Fruit fly (Drosophila melanogaster) whole organism, embryonic: ENCODE results near the gene CG10809.
A peak's percentile ranks its signal among the peaks of the same experiment; 100 is the strongest.

Experiments used
- Bteb2 ChIP-seq: fragments of 200-800 bp; sonication (Bioruptor generic); optimal IDR thresholded peaks from 2 replicates; lab custom pipeline; 2016; ENCODE audit warnings: missing biosample characterization, missing genetic modification characterization
- CG10209 ChIP-seq: fragments of 200-800 bp; sonication (Bioruptor generic); optimal IDR thresholded peaks from 3 replicates; lab custom pipeline; 2017; ENCODE audit warnings: missing biosample characterization, mild to moderate bottlenecking, missing genetic modification characterization, missing genetic modification reagents
- CG10959 ChIP-seq: fragments of 200-800 bp; sonication (Bioruptor generic); IDR thresholded peaks from 2 replicates; pipeline ENCODE4 v1.3.6; 2022; ENCODE audit warnings: missing biosample characterization, missing genetic modification characterization
- CG11456 ChIP-seq: fragments of 200-800 bp; sonication (Bioruptor generic); IDR thresholded peaks from 3 replicates; pipeline ENCODE4 v1.3.6; 2022; ENCODE audit warnings: missing biosample characterization, missing genetic modification characterization
- CG11560 ChIP-seq: fragments of 200-800 bp; sonication (Bioruptor generic); IDR thresholded peaks from 3 replicates; pipeline ENCODE4 v1.3.6; 2022; ENCODE audit warnings: missing biosample characterization, missing genetic modification characterization
- CG12299 ChIP-seq: fragments of 200-800 bp; sonication (Bioruptor generic); optimal IDR thresholded peaks from 2 replicates; lab custom pipeline; 2018; ENCODE audit warnings: missing biosample characterization, mild to moderate bottlenecking, missing genetic modification characterization
- CG15514 ChIP-seq: fragments of 200-800 bp; sonication (Bioruptor generic); optimal IDR thresholded peaks from 3 replicates; lab custom pipeline; 2017; ENCODE audit warnings: missing biosample characterization, missing genetic modification characterization, mild to moderate bottlenecking, moderate library complexity, missing genetic modification reagents
- CG17612 ChIP-seq: fragments of 200-800 bp; sonication (Bioruptor generic); IDR thresholded peaks from 2 replicates; pipeline ENCODE4 v1.3.6; 2022; ENCODE audit warnings: missing biosample characterization, missing genetic modification characterization
- CG18619 ChIP-seq: fragments of 200-800 bp; sonication (Bioruptor generic); optimal IDR thresholded peaks from 3 replicates; lab custom pipeline; 2017; ENCODE audit warnings: missing biosample characterization, mild to moderate bottlenecking, missing genetic modification characterization
- CG2116 ChIP-seq: fragments of 200-800 bp; sonication (Bioruptor generic); optimal IDR thresholded peaks from 3 replicates; lab custom pipeline; 2018; ENCODE audit warnings: missing biosample characterization, mild to moderate bottlenecking, missing genetic modification characterization
- CG2199 ChIP-seq: fragments of 200-800 bp; sonication (Bioruptor generic); IDR thresholded peaks from 3 replicates; pipeline ENCODE4 v1.3.6; 2022; ENCODE audit warnings: missing biosample characterization, missing genetic modification characterization
- CG3163 ChIP-seq: fragments of 200-800 bp; sonication (Bioruptor generic); optimal IDR thresholded peaks from 3 replicates; lab custom pipeline; 2016; ENCODE audit warnings: missing biosample characterization, missing genetic modification characterization
- CG4360 ChIP-seq: fragments of 200-800 bp; sonication (Bioruptor generic); IDR thresholded peaks from 2 replicates; pipeline ENCODE4 v1.3.6; 2022; ENCODE audit warnings: missing biosample characterization, missing genetic modification characterization
- CG6175 ChIP-seq: fragments of 200-800 bp; sonication (Bioruptor generic); IDR thresholded peaks from 3 replicates; pipeline ENCODE4 v1.3.6; 2022; ENCODE audit warnings: missing biosample characterization, missing genetic modification characterization
- CG7745 ChIP-seq: fragments of 200-800 bp; sonication (Bioruptor generic); optimal IDR thresholded peaks from 2 replicates; lab custom pipeline; 2018; ENCODE audit warnings: missing biosample characterization, mild to moderate bottlenecking, missing genetic modification characterization, moderate library complexity
- CG9727 ChIP-seq: fragments of 200-800 bp; sonication (Bioruptor generic); optimal IDR thresholded peaks from 3 replicates; lab custom pipeline; 2017; ENCODE audit warnings: missing biosample characterization, mild to moderate bottlenecking, missing genetic modification characterization
- Chrac-16 ChIP-seq: fragments of 200-800 bp; sonication (Bioruptor generic); optimal IDR thresholded peaks from 3 replicates; lab custom pipeline; 2016; ENCODE audit warnings: missing biosample characterization, missing genetic modification characterization
- Drgx ChIP-seq: fragments of 200-800 bp; sonication (Bioruptor generic); IDR thresholded peaks from 2 replicates; pipeline ENCODE4 v1.3.6; 2022; ENCODE audit warnings: missing biosample characterization, missing genetic modification characterization
- HLH4C ChIP-seq: fragments of 200-800 bp; sonication (Bioruptor generic); IDR thresholded peaks from 3 replicates; pipeline ENCODE4 v1.3.6; 2022; ENCODE audit warnings: missing biosample characterization, missing genetic modification characterization; ENCODE audit not compliant: partially characterized antibody
- Hr51 ChIP-seq, 2 experiments: fragments of 200-800 bp; sonication (Bioruptor generic); optimal IDR thresholded peaks; 2 replicates in 1 of 2; 3 replicates in 1 of 2; lab custom pipeline; 2016 to 2018; ENCODE audit warnings: missing biosample characterization in 2 of 2, missing genetic modification characterization in 2 of 2, mild to moderate bottlenecking in 1 of 2, moderate library complexity in 1 of 2
- Jarid2 ChIP-seq: fragments of 200-800 bp; sonication (Bioruptor generic); optimal IDR thresholded peaks from 3 replicates; lab custom pipeline; 2017; ENCODE audit warnings: mild to moderate bottlenecking, missing biosample characterization, missing genetic modification reagents, missing genetic modification characterization
- Kr ChIP-seq: fragments of 200-800 bp; sonication (Bioruptor generic); optimal IDR thresholded peaks from 2 replicates; lab custom pipeline; 2017; ENCODE audit warnings: missing biosample characterization, mild to moderate bottlenecking, missing genetic modification characterization
- Optix ChIP-seq: fragments of 200-800 bp; sonication (Bioruptor generic); IDR thresholded peaks from 3 replicates; pipeline ENCODE4 v1.3.6; 2022; ENCODE audit warnings: missing biosample characterization, missing genetic modification characterization
- PHDP ChIP-seq: fragments of 200-800 bp; sonication (Bioruptor generic); optimal IDR thresholded peaks from 3 replicates; lab custom pipeline; 2018; ENCODE audit warnings: missing biosample characterization, mild to moderate bottlenecking, missing genetic modification characterization, moderate library complexity
- Stat92E ChIP-seq, 3 experiments: fragments of >200 bp in 2 of 3; fragments of 200-800 bp in 1 of 3; sonication (Bioruptor generic) in 1 of 3; optimal IDR thresholded peaks; 2 replicates each; lab custom pipeline; 2017 to 2019; ENCODE audit warnings: missing biosample characterization in 3 of 3, missing genetic modification characterization in 3 of 3, mild to moderate bottlenecking in 1 of 3, moderate library complexity in 1 of 3
- Tbp ChIP-seq: fragments of >200 bp; optimal IDR thresholded peaks from 2 replicates; lab custom pipeline; 2018; ENCODE audit warnings: missing biosample characterization, missing genetic modification characterization
- Vsx1 ChIP-seq: fragments of 200-800 bp; sonication (Bioruptor generic); optimal IDR thresholded peaks from 2 replicates; lab custom pipeline; 2017; ENCODE audit warnings: missing biosample characterization, mild to moderate bottlenecking, missing genetic modification characterization, missing genetic modification reagents
- YL-1 ChIP-seq: fragments of 200-800 bp; sonication (Bioruptor generic); optimal IDR thresholded peaks from 3 replicates; lab custom pipeline; 2017; ENCODE audit warnings: missing biosample characterization, mild to moderate bottlenecking, missing genetic modification characterization
- bab2 ChIP-seq: fragments of 200-800 bp; sonication (Bioruptor generic); optimal IDR thresholded peaks from 2 replicates; lab custom pipeline; 2016; ENCODE audit warnings: missing biosample characterization, missing genetic modification characterization
- bigmax ChIP-seq: fragments of 200-800 bp; sonication (Bioruptor generic); optimal IDR thresholded peaks from 2 replicates; lab custom pipeline; 2018; ENCODE audit warnings: missing biosample characterization, mild to moderate bottlenecking, missing genetic modification characterization
- croc ChIP-seq: fragments of 200-800 bp; sonication (Bioruptor generic); conservative IDR thresholded peaks from 3 replicates; pipeline ENCODE4 v1.3.6; 2022; ENCODE audit warnings: missing biosample characterization, missing genetic modification characterization
- dpn ChIP-seq, 2 experiments: fragments of 200-800 bp; sonication (Bioruptor generic); optimal IDR thresholded peaks; 3 replicates each; lab custom pipeline; 2016; ENCODE audit warnings: missing biosample characterization in 2 of 2, missing genetic modification characterization in 2 of 2
- eve ChIP-seq, 2 experiments: fragments of >200 bp; optimal IDR thresholded peaks; 2 replicates each; lab custom pipeline; 2017; ENCODE audit warnings: missing biosample characterization in 2 of 2, missing genetic modification characterization in 2 of 2
- fd64A ChIP-seq: fragments of 200-800 bp; sonication (Bioruptor generic); optimal IDR thresholded peaks from 3 replicates; lab custom pipeline; 2018; ENCODE audit warnings: missing biosample characterization, mild to moderate bottlenecking, missing genetic modification characterization
- gcm2 ChIP-seq: fragments of 200-800 bp; sonication (Bioruptor generic); optimal IDR thresholded peaks from 2 replicates; lab custom pipeline; 2016; ENCODE audit warnings: missing biosample characterization, missing genetic modification characterization
- hb ChIP-seq: fragments of 200-800 bp; sonication (Bioruptor generic); IDR thresholded peaks from 3 replicates; pipeline ENCODE4 v1.3.6; 2022; ENCODE audit warnings: missing biosample characterization, missing genetic modification characterization; ENCODE audit not compliant: partially characterized antibody
- hth ChIP-seq: fragments of >200 bp; optimal IDR thresholded peaks from 2 replicates; lab custom pipeline; 2017; ENCODE audit warnings: inconsistent platforms
- nau ChIP-seq: fragments of 200-800 bp; sonication (Bioruptor generic); optimal IDR thresholded peaks from 3 replicates; lab custom pipeline; 2017; ENCODE audit warnings: missing biosample characterization, mild to moderate bottlenecking, missing genetic modification characterization, missing genetic modification reagents
- psq ChIP-seq: fragments of 200-800 bp; sonication (Bioruptor generic); optimal IDR thresholded peaks from 2 replicates; lab custom pipeline; 2017; ENCODE audit warnings: missing biosample characterization, missing genetic modification characterization
- salm ChIP-seq: fragments of 200-800 bp; sonication (Bioruptor generic); optimal IDR thresholded peaks from 2 replicates; lab custom pipeline; 2018; ENCODE audit warnings: missing biosample characterization, mild to moderate bottlenecking, missing genetic modification characterization
- sens ChIP-seq: fragments of 200-800 bp; sonication (Bioruptor generic); peaks from one replicate; lab custom pipeline; 2016; ENCODE audit warnings: missing biosample characterization, missing genetic modification characterization
- so ChIP-seq: fragments of 200-800 bp; sonication (Bioruptor generic); IDR thresholded peaks from 3 replicates; pipeline ENCODE4 v1.3.6; 2022; ENCODE audit warnings: missing biosample characterization, missing genetic modification characterization
- stc ChIP-seq: fragments of 200-800 bp; sonication (Bioruptor generic); IDR thresholded peaks from 2 replicates; pipeline ENCODE4 v1.3.6; 2022; ENCODE audit warnings: missing biosample characterization, missing genetic modification characterization
- tin ChIP-seq: fragments of 200-800 bp; sonication (Bioruptor generic); optimal IDR thresholded peaks from 3 replicates; lab custom pipeline; 2016; ENCODE audit warnings: missing biosample characterization, missing genetic modification characterization
- usp ChIP-seq: fragments of >200 bp; optimal IDR thresholded peaks from 2 replicates; lab custom pipeline; 2017; ENCODE audit warnings: missing biosample characterization, missing genetic modification characterization
- wek ChIP-seq: fragments of 200-800 bp; sonication (Bioruptor generic); optimal IDR thresholded peaks from 3 replicates; lab custom pipeline; 2018; ENCODE audit warnings: missing biosample characterization, mild to moderate bottlenecking, missing genetic modification characterization, moderate library complexity

CG10809 gene

DNA sequence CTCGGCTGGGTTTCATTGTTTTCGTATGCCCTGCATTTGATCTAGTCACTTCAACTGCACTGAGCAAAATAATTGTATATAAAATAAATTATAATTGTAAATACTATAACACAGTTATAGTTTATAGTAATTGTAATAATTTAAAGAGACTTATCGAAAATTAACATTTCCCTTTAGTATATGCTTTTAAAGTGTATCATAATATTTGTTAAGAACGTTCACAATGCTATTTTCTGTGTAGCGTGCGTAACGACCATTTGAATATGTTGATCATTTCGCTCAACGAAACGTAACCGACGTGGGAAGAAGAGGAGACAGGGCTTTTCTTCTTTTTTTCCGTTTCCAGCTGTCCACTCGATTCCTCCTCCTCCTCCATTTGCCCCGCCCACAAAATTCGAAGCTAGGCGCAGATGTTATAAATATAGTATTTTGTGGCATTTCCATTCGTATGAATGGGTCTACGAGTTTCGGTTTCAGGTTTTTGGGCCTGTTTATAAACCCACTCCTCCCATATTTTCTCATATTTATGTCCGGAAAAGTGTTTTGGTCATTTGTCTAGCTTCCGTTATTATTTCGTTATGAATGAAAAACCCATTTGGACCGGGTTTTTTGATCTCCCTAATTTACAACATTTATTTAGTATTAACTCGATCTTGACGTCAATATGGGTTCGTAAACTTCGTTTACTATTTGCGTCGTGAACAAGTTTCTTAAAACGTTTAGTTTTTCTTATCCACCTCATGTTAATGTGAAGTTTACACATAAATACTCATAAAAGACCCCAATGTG lies 3.1 kb downstream of the CG10809 start (continued):
- TF ChIP-seq usp (GFP tag; lab: Kevin White, UChicago) (no peak), so (peak; percentile 80; the same call in 2 of the 3 replicates), gcm2 (GFP tag; lab: Kevin White, UChicago) (no peak), CG18619 (GFP tag; lab: Kevin White, UChicago) (peak; percentile 55)
- TF ChIP-seq, all 482 proteins: peak for 285

DNA sequence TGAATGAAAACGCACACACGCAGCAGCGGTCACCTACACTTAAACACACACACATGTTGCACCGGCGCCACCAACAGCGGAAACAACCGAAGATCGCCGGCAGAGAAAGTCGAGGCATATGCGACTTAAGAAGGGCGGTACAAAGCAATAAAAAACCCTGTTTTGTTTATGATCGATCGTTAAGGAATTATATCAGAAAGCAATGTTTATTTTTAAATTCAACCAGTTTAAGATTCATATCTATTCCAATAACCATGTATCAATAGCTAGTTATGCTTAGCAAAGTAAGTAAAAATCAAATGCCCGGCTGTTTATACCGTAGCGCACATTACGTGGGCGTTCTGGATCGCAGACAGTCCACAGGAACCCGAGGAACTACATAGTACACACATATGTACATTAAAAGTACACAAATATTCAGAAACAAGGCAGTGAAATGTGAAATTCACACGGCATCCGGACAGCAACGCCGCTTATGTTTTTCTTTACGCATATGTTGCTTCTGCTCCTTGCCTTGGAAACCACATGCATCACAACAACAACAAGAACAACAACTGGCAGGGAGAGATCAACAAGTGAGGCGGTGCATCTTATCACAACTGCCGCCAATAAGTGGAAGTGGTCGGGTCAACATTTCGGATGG lies 3.8 kb downstream of the CG10809 start:
- TF ChIP-seq CG2116 (GFP tag; lab: Kevin White, UChicago) = peak; percentile 60
- peak; percentile 97 to 98 for TF ChIP-seq eve (GFP tag; optimal IDR thresholded peaks at IDR 0.05; lab: Kevin White, UChicago)
- TF ChIP-seq CG6175 (GFP tag; lab: Robert Waterston, UW) = peak; percentile 89
- TF ChIP-seq psq = peak; percentile 79
- peak; percentile 97 for TF ChIP-seq Chrac-16
- no peak for TF ChIP-seq Tbp (GFP tag; lab: Kevin White, UChicago)
- TF ChIP-seq Optix (GFP tag; lab: Robert Waterston, UW) = peak; percentile 98
- TF ChIP-seq dpn (GFP tag; optimal IDR thresholded peaks at IDR 0.05; lab: Kevin White, UChicago) = peak; percentile 96
- peak; percentile 97 for TF ChIP-seq nau (GFP tag; lab: Kevin White, UChicago)
- peak; percentile 99 for TF ChIP-seq CG2199 (GFP tag; lab: Robert Waterston, UW)
- peak; percentile 85 for TF ChIP-seq CG3163
- TF ChIP-seq CG17612 (GFP tag; lab: Robert Waterston, UW) = peak; percentile 92
- peak; percentile 93 for TF ChIP-seq CG11456 (GFP tag; lab: Robert Waterston, UW)
- TF ChIP-seq CG10209 (GFP tag; lab: Kevin White, UChicago) = peak; percentile 96
- peak; percentile 93 to 95 for TF ChIP-seq Hr51 (GFP tag; optimal IDR thresholded peaks at IDR 0.05; lab: Kevin White, UChicago)
- TF ChIP-seq CG7745 = peak; percentile 78
- TF ChIP-seq fd64A (GFP tag; lab: Kevin White, UChicago) = peak; percentile 98
- peak; percentile 97 for TF ChIP-seq bab2 (GFP tag; lab: Kevin White, UChicago)
- peak; percentile 77 for TF ChIP-seq Kr (GFP tag; lab: Kevin White, UChicago)
- peak; percentile 86 for TF ChIP-seq Jarid2 (GFP tag; lab: Kevin White, UChicago)
- peak; percentile 98 for TF ChIP-seq CG10959 (GFP tag; lab: Robert Waterston, UW)
- peak; percentile 94 for TF ChIP-seq CG12299 (tag; lab: Kevin White, UChicago)
- TF ChIP-seq Vsx1 (GFP tag; lab: Kevin White, UChicago) = peak; percentile 91
- peak; percentile 54 for TF ChIP-seq YL-1 (GFP tag; lab: Kevin White, UChicago)
- peak; percentile 93 for TF ChIP-seq Bteb2 (GFP tag; lab: Kevin White, UChicago)
- peak; percentile 100 for TF ChIP-seq sens (GFP tag; lab: Kevin White, UChicago)
- TF ChIP-seq CG9727 (GFP tag; lab: Kevin White, UChicago) = peak; percentile 99
- peak in 1 of 3 experiments; percentile 96 for TF ChIP-seq Stat92E (GFP tag; optimal IDR thresholded peaks at IDR 0.05; lab: Kevin White, UChicago)
- TF ChIP-seq CG11560 (tag; lab: Robert Waterston, UW) = no peak; the same call in 2 of the 3 replicates
- peak; percentile 87 for TF ChIP-seq wek (GFP tag; lab: Kevin White, UChicago)
- TF ChIP-seq PHDP (tag; lab: Kevin White, UChicago) = peak; percentile 93
- TF ChIP-seq stc = peak; percentile 97
- TF ChIP-seq tin (GFP tag; lab: Kevin White, UChicago) = peak; percentile 98
- TF ChIP-seq bigmax (GFP tag; lab: Kevin White, UChicago) = peak; percentile 59
- no peak for TF ChIP-seq HLH4C (GFP tag; lab: Robert Waterston, UW)
- TF ChIP-seq croc = peak; percentile 99
- peak; percentile 73 for TF ChIP-seq CG15514 (GFP tag; lab: Kevin White, UChicago)
- no peak for TF ChIP-seq hb (GFP tag; lab: Robert Waterston, UW)
- TF ChIP-seq Drgx (GFP tag; lab: Robert Waterston, UW) = peak; percentile 97
- TF ChIP-seq CG4360 (GFP tag; lab: Robert Waterston, UW) = peak; percentile 96
- peak; percentile 95 for TF ChIP-seq salm
- no peak for TF ChIP-seq hth (lab: Kevin White, UChicago)
